Fruit fly (Drosophila melanogaster) whole organism: ENCODE measurements around the gene Hk.
A peak's percentile ranks its signal among the peaks of the same experiment; 100 is the strongest.

ENCODE experiments used
- CG8478 ChIP-seq: fragments of >200 bp; optimal IDR thresholded peaks from 2 replicates; lab custom pipeline; 2018; ENCODE audit warnings: inconsistent platforms
- Dll ChIP-seq: fragments of >200 bp; optimal IDR thresholded peaks from 2 replicates; lab custom pipeline; 2017
- EcR ChIP-seq, 2 experiments: fragments of >200 bp; optimal IDR thresholded peaks; 2 replicates each; lab custom pipeline; 2017; ENCODE audit warnings: missing biosample characterization in 2 of 2, missing genetic modification characterization in 2 of 2, missing genetic modification reagents in 2 of 2
- pan ChIP-seq: fragments of >200 bp; optimal IDR thresholded peaks from 2 replicates; lab custom pipeline; 2017
- psq ChIP-seq: fragments of >200 bp; optimal IDR thresholded peaks from 2 replicates; lab custom pipeline; 2017
- usp ChIP-seq: fragments of >200 bp; optimal IDR thresholded peaks from 2 replicates; lab custom pipeline; 2017; ENCODE audit warnings: missing biosample characterization, missing genetic modification characterization, mixed read lengths

The Hk gene

dm6 chrX:10263165-10263956 is at the start of gene Hk:
Gene Hk, minus strand, starts transcription at chrX:10263485.
- TF ChIP-seq psq (lab: Kevin White, UChicago) = no peak
- TF ChIP-seq EcR (GFP tag; optimal IDR thresholded peaks at IDR 0.05; lab: Kevin White, UChicago) = peak in 1 of 2 experiments; percentile 63

dm6 chrX:10308996-10309395 is 45.7 kb upstream of the Hk start:
- TF ChIP-seq Dll (lab: Kevin White, UChicago) (no peak), EcR (GFP tag; optimal IDR thresholded peaks at IDR 0.05; lab: Kevin White, UChicago) (no peak), CG8478 (no peak), usp (GFP tag; lab: Kevin White, UChicago) (no peak), psq (lab: Kevin White, UChicago) (no peak), pan (lab: Kevin White, UChicago) (no peak)

DNA sequence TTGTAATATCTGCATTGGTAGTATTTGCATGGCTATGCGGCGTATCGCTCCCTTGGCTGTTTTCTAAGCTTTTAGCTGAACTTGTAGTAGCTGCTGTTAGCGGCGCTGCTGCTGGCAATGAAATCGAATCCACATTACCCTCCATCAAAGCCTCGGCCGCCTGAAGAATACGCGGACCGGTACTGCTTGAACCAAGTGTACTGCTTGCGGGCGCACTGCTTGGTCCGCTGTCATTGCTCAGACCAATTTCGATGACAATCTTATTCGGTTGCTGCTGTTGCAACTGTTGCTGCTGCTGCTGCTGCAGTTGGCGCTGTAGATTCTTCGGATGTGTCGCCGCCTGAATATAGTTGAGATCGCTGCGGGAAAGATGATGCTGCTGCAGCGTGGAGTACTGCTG is 44.7 kb upstream of the Hk start:
- TF ChIP-seq CG8478 = no peak
- no peak for TF ChIP-seq psq (lab: Kevin White, UChicago)
- TF ChIP-seq EcR (GFP tag; optimal IDR thresholded peaks at IDR 0.05; lab: Kevin White, UChicago) = no peak
- no peak for TF ChIP-seq Dll (lab: Kevin White, UChicago)
- TF ChIP-seq pan (lab: Kevin White, UChicago) = no peak
- no peak for TF ChIP-seq usp (GFP tag; lab: Kevin White, UChicago)

DNA sequence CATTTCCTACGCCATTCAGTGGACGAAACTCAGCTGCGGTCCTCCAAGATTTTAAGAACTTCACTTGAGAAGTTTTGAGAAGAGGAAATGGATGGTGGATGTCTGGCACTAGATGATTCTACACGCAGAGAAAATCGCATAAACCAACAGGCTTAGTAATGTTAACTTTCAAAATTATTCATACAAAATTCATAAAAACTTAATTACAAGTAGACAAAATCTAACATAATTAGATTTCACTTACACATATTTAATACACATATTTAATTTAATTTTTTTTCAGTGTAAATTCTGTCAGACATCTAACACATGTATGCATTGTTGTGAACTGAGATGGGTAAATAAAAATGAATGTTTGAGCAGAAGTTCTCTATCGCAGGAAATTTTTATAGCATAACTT is 36.9 kb upstream of the Hk start:
- no peak for TF ChIP-seq CG8478
- no peak for TF ChIP-seq psq (lab: Kevin White, UChicago)
- no peak for TF ChIP-seq pan (lab: Kevin White, UChicago)
- TF ChIP-seq usp (GFP tag; lab: Kevin White, UChicago) = no peak
- no peak for TF ChIP-seq Dll (lab: Kevin White, UChicago)
- no peak for TF ChIP-seq EcR (GFP tag; optimal IDR thresholded peaks at IDR 0.05; lab: Kevin White, UChicago)

dm6 chrX:10290761-10291041 is 27.4 kb upstream of the Hk start:
- TF ChIP-seq psq (lab: Kevin White, UChicago) = no peak
- no peak for TF ChIP-seq EcR (GFP tag; optimal IDR thresholded peaks at IDR 0.05; lab: Kevin White, UChicago)
- no peak for TF ChIP-seq CG8478
- no peak for TF ChIP-seq pan (lab: Kevin White, UChicago)
- no peak for TF ChIP-seq Dll (lab: Kevin White, UChicago)
- TF ChIP-seq usp (GFP tag; lab: Kevin White, UChicago) = no peak

- TF ChIP-seq usp (GFP tag; lab: Kevin White, UChicago) = no peak
- TF ChIP-seq psq (lab: Kevin White, UChicago) = no peak
- no peak for TF ChIP-seq CG8478
- TF ChIP-seq pan (lab: Kevin White, UChicago) = no peak
- TF ChIP-seq Dll (lab: Kevin White, UChicago) = no peak
- TF ChIP-seq EcR (GFP tag; optimal IDR thresholded peaks at IDR 0.05; lab: Kevin White, UChicago) = no peak
Measured at dm6 chrX:10289935-10290760, 26.9 kb upstream of the Hk start.

DNA sequence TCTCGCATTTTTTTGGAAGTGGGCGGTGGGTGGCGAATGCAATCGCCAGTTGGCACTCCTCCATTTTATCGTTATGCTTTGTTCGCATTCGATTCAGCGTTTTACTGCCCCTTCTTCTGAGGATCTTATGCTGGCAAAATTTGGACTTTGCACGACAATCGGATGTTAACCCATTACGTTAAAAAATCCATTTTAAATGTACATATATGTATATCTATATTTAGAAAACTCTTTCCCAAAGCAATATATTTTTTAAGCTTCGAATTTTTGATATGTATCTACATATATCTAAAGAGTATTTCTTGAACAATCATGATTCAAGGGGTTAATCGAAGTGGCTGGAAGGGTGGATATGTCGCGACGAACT is 2.7 kb upstream of the Hk start:
- TF ChIP-seq EcR (GFP tag; optimal IDR thresholded peaks at IDR 0.05; lab: Kevin White, UChicago) (no peak), Dll (lab: Kevin White, UChicago) (no peak)

DNA sequence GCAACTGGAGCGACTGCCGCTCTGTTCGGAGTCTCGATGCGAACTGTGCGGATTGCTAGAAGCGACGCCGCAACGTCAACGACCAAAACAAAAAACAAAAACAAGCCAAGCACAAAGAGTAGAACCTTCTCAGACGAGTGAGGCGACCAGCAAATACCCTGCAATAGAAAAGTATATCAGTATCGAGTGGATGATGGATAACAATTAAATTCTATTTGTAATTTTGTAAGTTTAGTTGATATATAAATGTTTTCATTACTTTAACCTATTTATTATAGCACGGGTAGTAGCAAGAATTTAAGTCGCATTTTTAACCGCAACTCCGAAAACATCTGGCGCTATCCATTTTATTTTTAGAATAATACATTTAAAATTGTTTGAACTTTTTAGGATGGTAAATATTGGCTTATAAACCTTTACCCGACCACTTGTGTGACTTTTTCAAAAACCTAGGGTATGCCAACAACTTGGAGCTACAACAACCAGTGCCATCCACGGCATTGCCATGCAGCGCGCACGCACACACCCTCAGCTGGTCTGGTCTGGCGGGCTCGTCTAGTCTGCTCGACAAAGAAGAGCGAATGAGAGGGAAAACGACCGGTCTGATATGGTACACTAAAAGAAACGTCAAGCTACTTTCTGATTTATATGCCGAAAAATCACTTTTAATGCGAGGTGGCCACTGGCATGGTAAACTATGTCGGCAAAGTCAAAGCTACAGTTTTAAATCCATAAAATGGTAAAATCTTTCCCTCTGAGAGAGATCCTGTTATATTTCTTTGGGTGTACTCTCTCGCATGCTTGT is 2.1 kb upstream of the Hk start, which contains the start of gene CG12643:
Gene CG12643, minus strand, starts transcription at position 51 of the 805 bp plus-strand sequence.
- no peak for TF ChIP-seq psq (lab: Kevin White, UChicago)
- TF ChIP-seq pan (lab: Kevin White, UChicago) = peak; percentile 91
- peak in 1 of 2 experiments; percentile 41 for TF ChIP-seq EcR (GFP tag; optimal IDR thresholded peaks at IDR 0.05; lab: Kevin White, UChicago)

- TF ChIP-seq usp (GFP tag; lab: Kevin White, UChicago) (no peak), psq (lab: Kevin White, UChicago) (no peak), CG8478 (no peak), Dll (lab: Kevin White, UChicago) (no peak), pan (lab: Kevin White, UChicago) (no peak), EcR (GFP tag; optimal IDR thresholded peaks at IDR 0.05; lab: Kevin White, UChicago) (no peak)
Measured at dm6 chrX:10263957-10264248, 618 bp upstream of the Hk start.

DNA sequence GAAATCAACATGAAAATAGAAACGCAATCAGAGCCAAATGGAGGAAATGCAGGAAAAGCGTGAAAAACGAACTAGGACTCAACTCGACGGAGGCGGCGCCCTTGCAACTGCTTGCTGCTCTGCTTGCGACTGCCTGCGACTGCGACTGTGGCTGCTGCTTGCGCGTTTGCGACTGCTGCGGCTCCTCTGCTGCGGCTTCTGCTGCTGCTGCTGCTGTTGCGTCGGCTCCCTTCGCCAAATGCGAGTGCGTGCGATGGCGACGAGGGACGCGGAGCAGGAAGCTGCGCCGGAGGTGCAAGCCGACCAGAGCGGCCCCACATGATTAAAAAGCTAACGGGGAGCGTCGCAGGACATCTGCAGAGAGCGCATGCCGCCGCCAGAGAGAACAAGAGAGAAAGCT is 2.1 kb downstream of the Hk start:
- TF ChIP-seq CG8478 (no peak), Dll (lab: Kevin White, UChicago) (no peak), psq (lab: Kevin White, UChicago) (no peak), usp (GFP tag; lab: Kevin White, UChicago) (no peak), pan (lab: Kevin White, UChicago) (no peak), EcR (GFP tag; optimal IDR thresholded peaks at IDR 0.05; lab: Kevin White, UChicago) (no peak)

- TF ChIP-seq EcR (GFP tag; optimal IDR thresholded peaks at IDR 0.05; lab: Kevin White, UChicago) = no peak
- TF ChIP-seq usp (GFP tag; lab: Kevin White, UChicago) = no peak
- no peak for TF ChIP-seq pan (lab: Kevin White, UChicago)
- TF ChIP-seq Dll (lab: Kevin White, UChicago) = no peak
- TF ChIP-seq CG8478 = no peak
- no peak for TF ChIP-seq psq (lab: Kevin White, UChicago)
Measured at dm6 chrX:10259524-10259923, 3.8 kb downstream of the Hk start.
